Worm (Caenorhabditis elegans) whole organism, late embryonic: Measurements from ENCODE around the gene K06A4.10.

Experiments used
- C08G9.2 ChIP-seq: sonication (generic microtip); optimal IDR thresholded peaks from 2 replicates; lab custom pipeline; 2016; ENCODE audit warnings: mild to moderate bottlenecking, missing genetic modification characterization, moderate library complexity, missing compliant biosample characterization
- C38D4.7 ChIP-seq: fragments of 200-800 bp; sonication (Bioruptor generic); optimal IDR thresholded peaks from 2 replicates; lab custom pipeline; 2018; ENCODE audit warnings: mild to moderate bottlenecking, missing genetic modification characterization, moderate library complexity, missing compliant biosample characterization
- F13H6.1 ChIP-seq: sonication (generic microtip); optimal IDR thresholded peaks from 2 replicates; lab custom pipeline; 2016; ENCODE audit warnings: missing genetic modification characterization, missing compliant biosample characterization
- K02D7.2 ChIP-seq: sonication (generic microtip); optimal IDR thresholded peaks from 2 replicates; lab custom pipeline; 2017; ENCODE audit warnings: mild to moderate bottlenecking, missing genetic modification characterization, missing compliant biosample characterization
- K09A11.1 ChIP-seq: sonication (generic microtip); optimal IDR thresholded peaks from 2 replicates; lab custom pipeline; 2017; ENCODE audit warnings: antibody characterized with exemption, mild to moderate bottlenecking, missing genetic modification characterization, missing compliant biosample characterization; ENCODE audit not compliant: insufficient read depth
- ahr-1 ChIP-seq: sonication (generic microtip); optimal IDR thresholded peaks from 2 replicates; lab custom pipeline; 2016; ENCODE audit warnings: missing genetic modification characterization, missing compliant biosample characterization
- ama-1 ChIP-seq: fragments of 150-350 bp; optimal IDR thresholded peaks from 2 replicates; lab custom pipeline; 2014
- ceh-14 ChIP-seq: sonication (generic microtip); optimal IDR thresholded peaks from 2 replicates; lab custom pipeline; 2016; ENCODE audit warnings: missing genotype, missing genetic modification characterization, missing compliant biosample characterization
- ceh-2 ChIP-seq: sonication (generic microtip); optimal IDR thresholded peaks from 2 replicates; lab custom pipeline; 2016; ENCODE audit warnings: missing genotype, missing genetic modification characterization, missing compliant biosample characterization
- ceh-24 ChIP-seq: sonication (generic microtip); optimal IDR thresholded peaks from 2 replicates; lab custom pipeline; 2016; ENCODE audit warnings: mild to moderate bottlenecking, missing genetic modification characterization, missing compliant biosample characterization
- ceh-30 ChIP-seq: fragments of 150-350 bp; optimal IDR thresholded peaks from 2 replicates; lab custom pipeline; 2014; ENCODE audit warnings: missing biosample characterization, missing genetic modification characterization
- ceh-34 ChIP-seq: sonication (generic microtip); optimal IDR thresholded peaks from 2 replicates; lab custom pipeline; 2016; ENCODE audit warnings: mild to moderate bottlenecking, missing genetic modification characterization, missing compliant biosample characterization
- ceh-45 ChIP-seq: fragments of 200-800 bp; sonication (Bioruptor generic); IDR thresholded peaks from 2 replicates; pipeline ENCODE4 v1.3.6; 2022; ENCODE audit warnings: missing genetic modification reagents, missing genetic modification characterization, missing compliant biosample characterization
- ceh-48 ChIP-seq: sonication (generic microtip); optimal IDR thresholded peaks from 2 replicates; lab custom pipeline; 2016; ENCODE audit warnings: missing genetic modification characterization, inconsistent platforms, missing compliant biosample characterization
- ceh-9 ChIP-seq: sonication (generic microtip); optimal IDR thresholded peaks from 2 replicates; lab custom pipeline; 2016; ENCODE audit warnings: mild to moderate bottlenecking, missing genetic modification characterization, inconsistent platforms, missing compliant biosample characterization
- che-1 ChIP-seq: sonication (generic microtip); optimal IDR thresholded peaks from 2 replicates; lab custom pipeline; 2016; ENCODE audit warnings: mild to moderate bottlenecking, missing genetic modification characterization, missing compliant biosample characterization
- dmd-4 ChIP-seq: sonication (generic microtip); optimal IDR thresholded peaks from 2 replicates; lab custom pipeline; 2016; ENCODE audit warnings: borderline replicate concordance, missing genetic modification characterization, missing compliant biosample characterization
- dve-1 ChIP-seq: sonication (generic microtip); optimal IDR thresholded peaks from 2 replicates; lab custom pipeline; 2017; ENCODE audit warnings: antibody characterized with exemption, mild to moderate bottlenecking, missing genetic modification characterization, missing compliant biosample characterization
- elt-4 ChIP-seq: sonication (generic microtip); optimal IDR thresholded peaks from 2 replicates; lab custom pipeline; 2016; ENCODE audit warnings: missing genetic modification characterization, missing compliant biosample characterization
- eyg-1 ChIP-seq: sonication (generic microtip); optimal IDR thresholded peaks from 2 replicates; lab custom pipeline; 2016; ENCODE audit warnings: missing genotype, missing genetic modification characterization, missing compliant biosample characterization
- fax-1 ChIP-seq: sonication (generic microtip); optimal IDR thresholded peaks from 2 replicates; lab custom pipeline; 2016; ENCODE audit warnings: missing genotype, missing genetic modification characterization, missing compliant biosample characterization
- fkh-10 ChIP-seq: fragments of 150-350 bp; optimal IDR thresholded peaks from 2 replicates; lab custom pipeline; 2014; ENCODE audit warnings: missing biosample characterization, missing genetic modification reagents, missing genetic modification characterization
- hlh-6 ChIP-seq: sonication (generic microtip); optimal IDR thresholded peaks from 2 replicates; lab custom pipeline; 2016; ENCODE audit warnings: missing genotype, missing genetic modification characterization, missing compliant biosample characterization
- lim-6 ChIP-seq: sonication (generic microtip); optimal IDR thresholded peaks from 2 replicates; lab custom pipeline; 2016; ENCODE audit warnings: missing genetic modification characterization, missing compliant biosample characterization
- lin-11 ChIP-seq: fragments of 200-800 bp; sonication (Bioruptor generic); optimal IDR thresholded peaks from 2 replicates; lab custom pipeline; 2018; ENCODE audit warnings: mild to moderate bottlenecking, missing genetic modification characterization, missing compliant biosample characterization
- mec-3 ChIP-seq: sonication (generic microtip); optimal IDR thresholded peaks from 2 replicates; lab custom pipeline; 2016; ENCODE audit warnings: borderline replicate concordance, missing genetic modification characterization, missing compliant biosample characterization
- nfya-1 ChIP-seq: sonication (generic microtip); optimal IDR thresholded peaks from 2 replicates; lab custom pipeline; 2017; ENCODE audit warnings: missing genetic modification characterization, mild to moderate bottlenecking, missing compliant biosample characterization, antibody characterized with exemption, moderate library complexity
- nhr-11 ChIP-seq: fragments of 150-350 bp; optimal IDR thresholded peaks from 2 replicates; lab custom pipeline; 2014; ENCODE audit warnings: missing biosample characterization, missing genetic modification characterization
- nhr-232 ChIP-seq: sonication (generic microtip); optimal IDR thresholded peaks from 2 replicates; lab custom pipeline; 2016; ENCODE audit warnings: missing genetic modification characterization, missing compliant biosample characterization
- npax-4 ChIP-seq: sonication (generic microtip); optimal IDR thresholded peaks from 2 replicates; lab custom pipeline; 2016; ENCODE audit warnings: missing genetic modification characterization, missing compliant biosample characterization
- odd-2 ChIP-seq: sonication (generic microtip); optimal IDR thresholded peaks from 2 replicates; lab custom pipeline; 2017; ENCODE audit warnings: antibody characterized with exemption, mild to moderate bottlenecking, missing genetic modification characterization, missing compliant biosample characterization
- pag-3 ChIP-seq: sonication (generic microtip); optimal IDR thresholded peaks from 2 replicates; lab custom pipeline; 2016; ENCODE audit warnings: missing compliant biosample characterization, missing genetic modification characterization, borderline replicate concordance
- pat-9 ChIP-seq: fragments of 200-800 bp; sonication (Bioruptor generic); optimal IDR thresholded peaks from 2 replicates; lab custom pipeline; 2018; ENCODE audit warnings: mild to moderate bottlenecking, missing genetic modification characterization, moderate library complexity, missing compliant biosample characterization
- pha-2 ChIP-seq: sonication (generic microtip); optimal IDR thresholded peaks from 2 replicates; lab custom pipeline; 2017; ENCODE audit warnings: mild to moderate bottlenecking, missing genetic modification characterization, missing compliant biosample characterization
- pha-4 ChIP-seq: fragments of 150-350 bp; optimal IDR thresholded peaks from 2 replicates; lab custom pipeline; 2018; ENCODE audit warnings: missing biosample characterization, missing genetic modification reagents, missing genetic modification characterization
- pros-1 ChIP-seq: fragments of 150-350 bp; optimal IDR thresholded peaks from 2 replicates; lab custom pipeline; 2014; ENCODE audit warnings: missing biosample characterization, missing genetic modification reagents, missing genetic modification characterization
- ref-2 ChIP-seq: sonication (generic microtip); optimal IDR thresholded peaks from 2 replicates; lab custom pipeline; 2016; ENCODE audit warnings: missing genetic modification characterization, missing compliant biosample characterization
- sdc-2 ChIP-seq: sonication (generic microtip); optimal IDR thresholded peaks from 2 replicates; lab custom pipeline; 2016; ENCODE audit warnings: missing genotype, missing genetic modification characterization, missing compliant biosample characterization
- sox-4 ChIP-seq: sonication (generic microtip); optimal IDR thresholded peaks from 2 replicates; lab custom pipeline; 2017; ENCODE audit warnings: mild to moderate bottlenecking, missing genetic modification characterization, inconsistent platforms, missing compliant biosample characterization
- tbx-7 ChIP-seq: sonication (generic microtip); optimal IDR thresholded peaks from 2 replicates; lab custom pipeline; 2016; ENCODE audit warnings: missing genotype, missing genetic modification characterization, missing compliant biosample characterization
- ttx-3 ChIP-seq: sonication (generic microtip); optimal IDR thresholded peaks from 2 replicates; lab custom pipeline; 2016; ENCODE audit warnings: missing genetic modification reagents, missing genetic modification characterization, missing compliant biosample characterization
- unc-3 ChIP-seq, 2 experiments: fragments of 200-800 bp in 1 of 2; sonication (Bioruptor generic) in 1 of 2; sonication (generic microtip) in 1 of 2; conservative IDR thresholded peaks in 1 of 2; optimal IDR thresholded peaks in 1 of 2; 2 replicates each; pipeline versions ENCODE4 v1.3.6 to Lab custom; 2016 to 2022; ENCODE audit warnings: missing compliant biosample characterization in 2 of 2, missing genetic modification characterization in 2 of 2, missing genetic modification reagents in 1 of 2
- unc-42 ChIP-seq: sonication (generic microtip); optimal IDR thresholded peaks from 2 replicates; lab custom pipeline; 2016; ENCODE audit warnings: missing genotype, missing genetic modification characterization, missing compliant biosample characterization
- unc-55 ChIP-seq: sonication (generic microtip); optimal IDR thresholded peaks from 2 replicates; lab custom pipeline; 2017; ENCODE audit warnings: missing biosample characterization, missing genetic modification reagents, missing genetic modification characterization
- unc-86 ChIP-seq: sonication (generic microtip); optimal IDR thresholded peaks from 2 replicates; lab custom pipeline; 2016; ENCODE audit warnings: missing genetic modification characterization, missing compliant biosample characterization
- zip-5 ChIP-seq: sonication (generic microtip); optimal IDR thresholded peaks from 2 replicates; lab custom pipeline; 2016; ENCODE audit warnings: missing genetic modification characterization, missing compliant biosample characterization
- ztf-16 ChIP-seq: sonication (generic microtip); optimal IDR thresholded peaks from 2 replicates; lab custom pipeline; 2017; ENCODE audit warnings: missing genetic modification characterization, missing compliant biosample characterization

K06A4.10 gene

ce11 chrV:9504474-9504960, 14.9 kb upstream of the K06A4.10 start, which contains the start of gene haao-1:
haao-1 (plus strand) TSS chrV:9504910.
- no peak for TF ChIP-seq unc-42 (tag; lab: Kevin White, UChicago)
- no peak for TF ChIP-seq che-1 (tag; lab: Kevin White, UChicago)
- no peak for TF ChIP-seq unc-86
- no peak for TF ChIP-seq sox-4 (tag; lab: Kevin White, UChicago)
- no peak for TF ChIP-seq F13H6.1 (tag; lab: Kevin White, UChicago)
- no peak for TF ChIP-seq C38D4.7 (GFP tag; lab: Kevin White, UChicago)
- no peak for TF ChIP-seq ceh-2 (tag; lab: Kevin White, UChicago)
- no peak for TF ChIP-seq elt-4 (tag; lab: Kevin White, UChicago)
- TF ChIP-seq ceh-9 (tag; lab: Kevin White, UChicago) = no peak
- no peak for TF ChIP-seq sdc-2 (tag; lab: Kevin White, UChicago)
- TF ChIP-seq ceh-48 (tag; lab: Kevin White, UChicago) = no peak
- no peak for TF ChIP-seq ceh-24 (tag; lab: Kevin White, UChicago)

ce11 chrV:9503152-9503817, 13.7 kb upstream of the K06A4.10 start:
- TF ChIP-seq pat-9 (tag; lab: Kevin White, UChicago) = peak; percentile 90
- peak; percentile 41 for TF ChIP-seq tbx-7 (tag; lab: Kevin White, UChicago)
- peak; percentile 15 for TF ChIP-seq pros-1 (tag; lab: Kevin White, UChicago)
- peak; percentile 94 for TF ChIP-seq hlh-6
- TF ChIP-seq lim-6 = no peak
- peak; percentile 87 for TF ChIP-seq ztf-16 (tag; lab: Kevin White, UChicago)
- peak; percentile 78 for TF ChIP-seq ref-2 (tag; lab: Kevin White, UChicago)
- peak; percentile 72 for TF ChIP-seq fax-1 (tag; lab: Kevin White, UChicago)
- peak; percentile 47 for TF ChIP-seq zip-5 (tag; lab: Kevin White, UChicago)
- no peak for TF ChIP-seq ceh-30 (tag; lab: Kevin White, UChicago)
- TF ChIP-seq unc-42 (tag; lab: Kevin White, UChicago) = peak; percentile 84
- no peak for TF ChIP-seq elt-4 (tag; lab: Kevin White, UChicago)
- TF ChIP-seq ttx-3 = peak; percentile 87
- peak; percentile 82 for TF ChIP-seq nhr-232 (tag; lab: Kevin White, UChicago)
- peak; percentile 11 for TF ChIP-seq pag-3
- peak; percentile 39 for TF ChIP-seq odd-2 (tag; lab: Kevin White, UChicago)
- TF ChIP-seq nhr-11 (tag; lab: Kevin White, UChicago) = no peak
- peak; percentile 57 for TF ChIP-seq mec-3 (tag; lab: Kevin White, UChicago)
- peak; percentile 85 for TF ChIP-seq K02D7.2 (tag; lab: Kevin White, UChicago)
- TF ChIP-seq ama-1 (lab: Kevin White, UChicago) = no peak
- TF ChIP-seq unc-55 (GFP tag; lab: Kevin White, UChicago) = no peak
- TF ChIP-seq F13H6.1 (tag; lab: Kevin White, UChicago) = peak; percentile 65
- TF ChIP-seq eyg-1 (tag; lab: Kevin White, UChicago) = peak; percentile 88
- TF ChIP-seq ceh-14 (tag; lab: Kevin White, UChicago) = peak; percentile 45
- TF ChIP-seq dmd-4 (tag; lab: Kevin White, UChicago) = peak; percentile 59
- peak; percentile 59 for TF ChIP-seq nfya-1 (tag; lab: Kevin White, UChicago)
- TF ChIP-seq dve-1 (tag; lab: Kevin White, UChicago) = peak; percentile 56
- peak; percentile 78 for TF ChIP-seq sdc-2 (tag; lab: Kevin White, UChicago)
- peak; percentile 62 for TF ChIP-seq fkh-10 (GFP tag; lab: Kevin White, UChicago)
- TF ChIP-seq pha-2 (tag; lab: Kevin White, UChicago) = peak; percentile 92
- peak; percentile 71 for TF ChIP-seq K09A11.1 (tag; lab: Kevin White, UChicago)
- TF ChIP-seq pha-4 (tag; lab: Kevin White, UChicago) = no peak
- TF ChIP-seq ceh-45 (GFP tag; lab: Robert Waterston, UW) = peak; percentile 74; the same call in 1 of the 2 replicates
- peak; percentile 83 for TF ChIP-seq C38D4.7 (GFP tag; lab: Kevin White, UChicago)
- peak; percentile 78 for TF ChIP-seq sox-4 (tag; lab: Kevin White, UChicago)
- TF ChIP-seq ahr-1 (tag; lab: Kevin White, UChicago) = peak; percentile 49
- TF ChIP-seq ceh-34 (tag; lab: Kevin White, UChicago) = peak; percentile 92
- TF ChIP-seq C08G9.2 (tag; lab: Kevin White, UChicago) = peak; percentile 77
- TF ChIP-seq che-1 (tag; lab: Kevin White, UChicago) = peak; percentile 84
- TF ChIP-seq unc-3 (GFP tag; conservative IDR thresholded peaks at IDR 0.05; lab: Robert Waterston, UW) = peak; percentile 87
- TF ChIP-seq unc-3 (tag; optimal IDR thresholded peaks at IDR 0.05; lab: Kevin White, UChicago) = peak; percentile 86
- TF ChIP-seq lin-11 (tag; lab: Kevin White, UChicago) = peak; percentile 81
- TF ChIP-seq npax-4 = peak; percentile 76
